Worm (Caenorhabditis elegans): ENCODE measurements around the gene C01B10.44.

- TF ChIP-seq hnd-1 (tag; optimal IDR thresholded peaks at IDR 0.05) (no peak), flt-1 (GFP tag; IDR thresholded peaks at IDR 0.05) (no peak), tbx-11 (GFP tag; IDR thresholded peaks at IDR 0.05) (no peak), ceh-36 (tag; optimal IDR thresholded peaks at IDR 0.05) (no peak), ama-1 (optimal IDR thresholded peaks at IDR 0.05) (no peak), hmbx-1 (tag; optimal IDR thresholded peaks at IDR 0.05) (no peak), pes-1 (GFP tag; IDR thresholded peaks at IDR 0.05) (no peak)
These were observed 47.3 kb upstream of the C01B10.44 start for ce11 chrIV:6575959-6576727.
